Worm (Caenorhabditis elegans): ENCODE results near the gene Y45F10A.7.

DNA sequence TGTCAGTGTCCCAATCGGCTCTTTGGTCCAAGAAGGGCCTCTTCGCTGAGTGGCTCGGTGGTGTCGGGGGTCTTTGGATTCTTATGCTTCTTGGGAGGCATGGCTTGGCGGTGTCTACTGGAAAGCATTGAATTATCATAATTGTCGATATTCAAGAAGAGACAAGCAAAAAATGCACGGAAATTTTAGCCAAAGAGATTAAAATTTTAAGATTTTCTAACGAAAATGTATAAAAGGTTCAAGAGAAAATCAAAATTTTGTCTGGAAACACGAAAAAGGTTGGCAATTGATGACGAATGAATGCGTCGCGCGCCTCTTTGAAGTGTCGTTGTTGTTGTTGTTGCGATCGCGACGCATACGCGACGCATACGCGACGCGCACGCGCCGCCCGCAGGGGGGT lies 31.5 kb upstream of the Y45F10A.7 start, which contains the start of gene Y38H8A.12:
- TF ChIP-seq med-1 (GFP tag; optimal IDR thresholded peaks at IDR 0.05; ENCODE audit: insufficient read depth) (no peak), ztf-23 (GFP tag; IDR thresholded peaks at IDR 0.05) (no peak), flt-1 (GFP tag; IDR thresholded peaks at IDR 0.05) (no peak), ref-1 (GFP tag; conservative IDR thresholded peaks at IDR 0.05) (no peak)

Measured in whole organism, midembryonic.